Worm (Caenorhabditis elegans): ENCODE data around the gene T05C12.9.

T05C12.9 gene

ce11 chrII:8152711-8153325 lies 40.2 kb downstream of the T05C12.9 start:
- peak; percentile 92 for TF ChIP-seq unc-42 (tag; optimal IDR thresholded peaks at IDR 0.05)
- no peak for TF ChIP-seq lim-6 (tag; optimal IDR thresholded peaks at IDR 0.05)

ce11 chrII:8149930-8150329 lies 43.1 kb downstream of the T05C12.9 start, which contains the start of gene F10B5.3:
Gene F10B5.3 (minus strand): TSS chrII:8150030.
- no peak for TF ChIP-seq gmeb-2 (tag; optimal IDR thresholded peaks at IDR 0.05)
- TF ChIP-seq ceh-9 (tag; optimal IDR thresholded peaks at IDR 0.05): no peak
- TF ChIP-seq ceh-6 (GFP tag; optimal IDR thresholded peaks at IDR 0.05): no peak
- TF ChIP-seq eyg-1 (tag; optimal IDR thresholded peaks at IDR 0.05): no peak
- TF ChIP-seq ets-4 (tag; optimal IDR thresholded peaks at IDR 0.05): no peak
- no peak for TF ChIP-seq T23F11.4 (GFP tag; optimal IDR thresholded peaks at IDR 0.05)
- no peak for TF ChIP-seq ceh-24 (tag; optimal IDR thresholded peaks at IDR 0.05)
- TF ChIP-seq pag-3 (tag; optimal IDR thresholded peaks at IDR 0.05; ENCODE audit: borderline replicate concordance): no peak
- no peak for TF ChIP-seq sox-4 (tag; optimal IDR thresholded peaks at IDR 0.05)
- TF ChIP-seq pha-2 (tag; optimal IDR thresholded peaks at IDR 0.05): no peak
- no peak for TF ChIP-seq ceh-2 (tag; optimal IDR thresholded peaks at IDR 0.05)

- TF ChIP-seq eyg-1 (tag; optimal IDR thresholded peaks at IDR 0.05): no peak
- TF ChIP-seq F13H6.1 (tag; optimal IDR thresholded peaks at IDR 0.05): no peak
- TF ChIP-seq lim-6 (tag; optimal IDR thresholded peaks at IDR 0.05): no peak
- no peak for TF ChIP-seq pat-9 (tag; optimal IDR thresholded peaks at IDR 0.05)
- TF ChIP-seq fkh-10 (GFP tag; optimal IDR thresholded peaks at IDR 0.05): no peak
- TF ChIP-seq hlh-13 (GFP tag; optimal IDR thresholded peaks at IDR 0.05): no peak
- no peak for TF ChIP-seq ama-1 (optimal IDR thresholded peaks at IDR 0.05)
- TF ChIP-seq sdc-2 (tag; optimal IDR thresholded peaks at IDR 0.05): no peak
- TF ChIP-seq Y22D7AL.16 (tag; optimal IDR thresholded peaks at IDR 0.05): no peak
- TF ChIP-seq che-1 (tag; optimal IDR thresholded peaks at IDR 0.05): no peak
- TF ChIP-seq ttx-3 (tag; optimal IDR thresholded peaks at IDR 0.05): no peak
- no peak for TF ChIP-seq sox-4 (tag; optimal IDR thresholded peaks at IDR 0.05)
- TF ChIP-seq pqm-1 (tag; optimal IDR thresholded peaks at IDR 0.05): no peak
- TF ChIP-seq ceh-18 (tag; optimal IDR thresholded peaks at IDR 0.05): no peak
- no peak for TF ChIP-seq hlh-30 (tag; optimal IDR thresholded peaks at IDR 0.05; ENCODE audit: insufficient read depth)
- no peak for TF ChIP-seq dve-1 (tag; optimal IDR thresholded peaks at IDR 0.05)
These were observed 48.5 kb downstream of the T05C12.9 start, which contains the start of gene F10B5.2 for ce11 chrII:8144543-8144942. Gene F10B5.2 (plus strand): TSS chrII:8144762.

ce11 chrII:8143278-8143931 lies 49.6 kb downstream of the T05C12.9 start, which contains the start of the genes ints-11 and rpl-10:
Gene ints-11 (minus strand): TSS chrII:8143478.
Gene rpl-10 (plus strand): TSS chrII:8143881.
- TF ChIP-seq hlh-6 (tag; optimal IDR thresholded peaks at IDR 0.05) (no peak), ahr-1 (tag; optimal IDR thresholded peaks at IDR 0.05) (no peak), ets-4 (tag; optimal IDR thresholded peaks at IDR 0.05) (no peak), dve-1 (tag; optimal IDR thresholded peaks at IDR 0.05) (peak; percentile 4), pat-9 (tag; optimal IDR thresholded peaks at IDR 0.05) (no peak), pros-1 (tag; optimal IDR thresholded peaks at IDR 0.05) (no peak), ceh-14 (tag; optimal IDR thresholded peaks at IDR 0.05) (no peak), sox-2 (GFP tag; IDR thresholded peaks at IDR 0.05) (no peak), K02D7.2 (tag; optimal IDR thresholded peaks at IDR 0.05) (no peak), T23F11.4 (GFP tag; optimal IDR thresholded peaks at IDR 0.05) (no peak), elt-2 (tag; optimal IDR thresholded peaks at IDR 0.05) (no peak), ceh-45 (GFP tag; IDR thresholded peaks at IDR 0.05) (no peak), ama-1 (optimal IDR thresholded peaks at IDR 0.05) (no peak), ceh-9 (tag; optimal IDR thresholded peaks at IDR 0.05) (no peak), che-1 (tag; optimal IDR thresholded peaks at IDR 0.05) (no peak), nfya-1 (tag; optimal IDR thresholded peaks at IDR 0.05) (peak; percentile 51), pqm-1 (tag; optimal IDR thresholded peaks at IDR 0.05) (no peak)
